Worm (Caenorhabditis elegans) whole organism, L4 larva: ENCODE data around the gene F35H8.2.

Experiments
- F37D6.2 ChIP-seq: sonication (generic microtip); optimal IDR thresholded peaks from 2 replicates; lab custom pipeline; 2016; ENCODE audit warnings: mild to moderate bottlenecking, missing genetic modification characterization, missing compliant biosample characterization
- F49E8.2 ChIP-seq: sonication (generic microtip); optimal IDR thresholded peaks from 2 replicates; lab custom pipeline; 2016; ENCODE audit warnings: missing compliant biosample characterization, mild to moderate bottlenecking, missing genetic modification characterization, borderline replicate concordance
- T26A8.4 ChIP-seq: fragments of 200-800 bp; sonication (Bioruptor generic); IDR thresholded peaks from 2 replicates; pipeline ENCODE4 v1.3.6; 2022; ENCODE audit warnings: missing genetic modification characterization, missing compliant biosample characterization
- Y105C5A.15 ChIP-seq: fragments of 200-800 bp; sonication (Bioruptor generic); IDR thresholded peaks from 2 replicates; pipeline ENCODE4 v1.3.6; 2022; ENCODE audit warnings: missing genetic modification characterization, missing compliant biosample characterization
- Y48G9A.11 ChIP-seq: fragments of 200-800 bp; sonication (Bioruptor generic); IDR thresholded peaks from 2 replicates; pipeline ENCODE4 v1.3.6; 2022; ENCODE audit warnings: missing genetic modification reagents, missing genetic modification characterization, missing compliant biosample characterization
- Y75B8A.6 ChIP-seq: fragments of 200-800 bp; sonication (Bioruptor generic); IDR thresholded peaks from 2 replicates; pipeline ENCODE4 v1.3.6; 2022; ENCODE audit warnings: missing genetic modification reagents, missing genetic modification characterization, missing compliant biosample characterization
- ZK337.2 ChIP-seq: fragments of 200-800 bp; sonication (Bioruptor generic); IDR thresholded peaks from 2 replicates; pipeline ENCODE4 v1.3.6; 2022; ENCODE audit warnings: missing genetic modification reagents, missing genetic modification characterization, missing compliant biosample characterization
- ZK546.5 ChIP-seq, 2 experiments: sonication (generic microtip); optimal IDR thresholded peaks; 2 replicates each; lab custom pipeline; 2017; ENCODE audit warnings: missing biosample characterization in 2 of 2, missing genetic modification characterization in 2 of 2
- arid-1 ChIP-seq: fragments of 200-800 bp; sonication (Bioruptor generic); conservative IDR thresholded peaks from 2 replicates; pipeline ENCODE4 v1.3.6; 2022; ENCODE audit warnings: missing genetic modification reagents, missing genetic modification characterization, missing compliant biosample characterization
- ceh-20 ChIP-seq: fragments of 200-800 bp; sonication (Bioruptor generic); IDR thresholded peaks from 2 replicates; pipeline ENCODE4 v1.3.6; 2022; ENCODE audit warnings: missing genetic modification reagents, missing genetic modification characterization, missing compliant biosample characterization
- ceh-28 ChIP-seq: fragments of 150-350 bp; optimal IDR thresholded peaks from 2 replicates; lab custom pipeline; 2014; ENCODE audit warnings: missing biosample characterization, missing genetic modification reagents, missing genetic modification characterization
- ceh-32 ChIP-seq: sonication (generic microtip); optimal IDR thresholded peaks from 2 replicates; lab custom pipeline; 2016; ENCODE audit warnings: mild to moderate bottlenecking, missing genetic modification characterization, missing compliant biosample characterization; ENCODE audit not compliant: poor library complexity
- ceh-44 ChIP-seq: fragments of 200-800 bp; sonication (Bioruptor generic); IDR thresholded peaks from 2 replicates; pipeline ENCODE4 v1.3.6; 2022; ENCODE audit warnings: missing genetic modification reagents, missing genetic modification characterization, missing compliant biosample characterization
- ceh-82 ChIP-seq: sonication (generic microtip); optimal IDR thresholded peaks from 2 replicates; lab custom pipeline; 2017; ENCODE audit warnings: missing biosample characterization, missing genetic modification characterization
- ces-1 ChIP-seq: fragments of 150-350 bp; sonication (generic microtip); optimal IDR thresholded peaks from 4 replicates; lab custom pipeline; 2014; ENCODE audit warnings: missing biosample characterization, missing genetic modification reagents, missing genetic modification characterization
- ctbp-1 ChIP-seq: fragments of 200-800 bp; sonication (Bioruptor generic); IDR thresholded peaks from 2 replicates; pipeline ENCODE4 v1.3.6; 2022; ENCODE audit warnings: missing genetic modification reagents, missing genetic modification characterization, missing compliant biosample characterization
- daf-16 ChIP-seq, 3 experiments: sonication (generic microtip); optimal IDR thresholded peaks; 2 replicates each; lab custom pipeline; 2016 to 2017; ENCODE audit warnings: missing genetic modification characterization in 3 of 3, missing genetic modification reagents in 3 of 3, mild to moderate bottlenecking in 2 of 3, missing compliant biosample characterization in 2 of 3, missing biosample characterization in 1 of 3, moderate library complexity in 1 of 3
- daf-19 ChIP-seq: fragments of 200-800 bp; sonication (Bioruptor generic); conservative IDR thresholded peaks from 2 replicates; pipeline ENCODE4 v1.3.6; 2022; ENCODE audit warnings: missing genetic modification characterization, missing compliant biosample characterization
- dmd-8 ChIP-seq: fragments of 200-800 bp; sonication (Bioruptor generic); IDR thresholded peaks from 2 replicates; pipeline ENCODE4 v1.3.6; 2022; ENCODE audit warnings: missing genetic modification characterization, missing compliant biosample characterization
- dmd-9 ChIP-seq: fragments of 200-800 bp; sonication (Bioruptor generic); IDR thresholded peaks from 2 replicates; pipeline ENCODE4 v1.3.6; 2022; ENCODE audit warnings: missing genetic modification reagents, missing genetic modification characterization, missing compliant biosample characterization
- dve-1 ChIP-seq: sonication (generic microtip); optimal IDR thresholded peaks from 2 replicates; lab custom pipeline; 2017; ENCODE audit warnings: antibody characterized with exemption, mild to moderate bottlenecking, missing genetic modification characterization, missing compliant biosample characterization; ENCODE audit not compliant: insufficient read depth
- egl-43 ChIP-seq: fragments of 200-800 bp; sonication (Bioruptor generic); IDR thresholded peaks from 2 replicates; pipeline ENCODE4 v1.3.6; 2022; ENCODE audit warnings: missing genetic modification reagents, missing genetic modification characterization, missing compliant biosample characterization
- fos-1 ChIP-seq: fragments of 150-350 bp; optimal IDR thresholded peaks from 2 replicates; lab custom pipeline; 2014; ENCODE audit warnings: missing biosample characterization, missing genetic modification characterization
- hmg-1.1 ChIP-seq: fragments of 200-800 bp; sonication (Bioruptor generic); IDR thresholded peaks from 2 replicates; pipeline ENCODE4 v1.3.6; 2022; ENCODE audit warnings: missing genetic modification reagents, missing genetic modification characterization, missing compliant biosample characterization
- lin-13 ChIP-seq: fragments of 150-350 bp; optimal IDR thresholded peaks from 2 replicates; lab custom pipeline; 2014; ENCODE audit warnings: missing biosample characterization, missing genetic modification reagents, missing genetic modification characterization
- lin-15B ChIP-seq: fragments of 150-350 bp; sonication (generic microtip); optimal IDR thresholded peaks from 3 replicates; lab custom pipeline; 2014; ENCODE audit warnings: missing biosample characterization, missing genetic modification characterization
- lin-39 ChIP-seq: fragments of 150-350 bp; optimal IDR thresholded peaks from 2 replicates; lab custom pipeline; 2014; ENCODE audit warnings: missing biosample characterization, missing genetic modification reagents, missing genetic modification characterization
- lir-3 ChIP-seq: sonication (generic microtip); optimal IDR thresholded peaks from 2 replicates; lab custom pipeline; 2016; ENCODE audit warnings: mild to moderate bottlenecking, missing genetic modification characterization, missing compliant biosample characterization
- madf-9 ChIP-seq: fragments of 200-800 bp; sonication (Bioruptor generic); conservative IDR thresholded peaks from 2 replicates; pipeline ENCODE4 v1.3.6; 2022; ENCODE audit warnings: missing genetic modification reagents, missing genetic modification characterization, missing compliant biosample characterization
- mdl-1 ChIP-seq, 2 experiments: fragments of 150-350 bp in 1 of 2; sonication (generic microtip) in 1 of 2; optimal IDR thresholded peaks; 2 replicates each; lab custom pipeline; 2014 to 2017; ENCODE audit warnings: missing biosample characterization in 2 of 2, missing genetic modification characterization in 2 of 2
- mdt-29 ChIP-seq: fragments of 200-800 bp; sonication (Bioruptor generic); IDR thresholded peaks from 2 replicates; pipeline ENCODE4 v1.3.6; 2022; ENCODE audit warnings: missing genetic modification reagents, missing genetic modification characterization, missing compliant biosample characterization
- mep-1 ChIP-seq: fragments of 150-350 bp; sonication (generic microtip); optimal IDR thresholded peaks from 3 replicates; lab custom pipeline; 2014; ENCODE audit warnings: missing biosample characterization, missing genetic modification characterization
- nhr-11 ChIP-seq: fragments of 150-350 bp; optimal IDR thresholded peaks from 2 replicates; lab custom pipeline; 2014; ENCODE audit warnings: missing biosample characterization, missing genetic modification characterization
- nhr-237 ChIP-seq: sonication (generic microtip); optimal IDR thresholded peaks from 2 replicates; lab custom pipeline; 2017; ENCODE audit warnings: missing biosample characterization, missing genetic modification characterization
- nhr-28 ChIP-seq: fragments of 150-350 bp; optimal IDR thresholded peaks from 2 replicates; lab custom pipeline; 2014; ENCODE audit warnings: missing biosample characterization, missing genetic modification characterization
- nhr-41 ChIP-seq: fragments of 200-800 bp; sonication (Bioruptor generic); IDR thresholded peaks from 2 replicates; pipeline ENCODE4 v1.3.6; 2022; ENCODE audit warnings: missing genetic modification reagents, missing genetic modification characterization, missing compliant biosample characterization
- nhr-48 ChIP-seq: sonication (generic microtip); optimal IDR thresholded peaks from 2 replicates; lab custom pipeline; 2016; ENCODE audit warnings: mild to moderate bottlenecking, missing genetic modification characterization, missing compliant biosample characterization
- nhr-6 ChIP-seq: fragments of 150-350 bp; optimal IDR thresholded peaks from 2 replicates; lab custom pipeline; 2014; ENCODE audit warnings: missing biosample characterization, missing genetic modification characterization
- nhr-77 ChIP-seq: fragments of 150-350 bp; optimal IDR thresholded peaks from 2 replicates; lab custom pipeline; 2014; ENCODE audit warnings: missing biosample characterization, missing genetic modification characterization
- php-3 ChIP-seq: fragments of 200-800 bp; sonication (Bioruptor generic); IDR thresholded peaks from 2 replicates; pipeline ENCODE4 v1.3.6; 2022; ENCODE audit warnings: missing genetic modification reagents, missing genetic modification characterization, missing compliant biosample characterization
- set-16 ChIP-seq: fragments of 200-800 bp; sonication (Bioruptor generic); IDR thresholded peaks from 2 replicates; pipeline ENCODE4 v1.3.6; 2022; ENCODE audit warnings: missing genetic modification reagents, missing genetic modification characterization, missing compliant biosample characterization
- skn-1 ChIP-seq: fragments of 150-350 bp; optimal IDR thresholded peaks from 2 replicates; lab custom pipeline; 2014; ENCODE audit warnings: missing biosample characterization, missing genetic modification characterization
- snpc-1.2 ChIP-seq: fragments of 200-800 bp; sonication (Bioruptor generic); IDR thresholded peaks from 2 replicates; pipeline ENCODE4 v1.3.6; 2022; ENCODE audit warnings: missing genetic modification reagents, missing genetic modification characterization, missing compliant biosample characterization
- spr-3 ChIP-seq: fragments of 200-800 bp; sonication (Bioruptor generic); optimal IDR thresholded peaks from 2 replicates; lab custom pipeline; 2018; ENCODE audit warnings: mild to moderate bottlenecking, missing genetic modification characterization, missing compliant biosample characterization
- tra-1 ChIP-seq: fragments of 200-800 bp; sonication (Bioruptor generic); IDR thresholded peaks from 2 replicates; pipeline ENCODE4 v1.3.6; 2022; ENCODE audit warnings: missing genetic modification reagents, missing genetic modification characterization, missing compliant biosample characterization
- unc-62 ChIP-seq, 3 experiments: fragments of 150-350 bp in 1 of 3; sonication (generic microtip); optimal IDR thresholded peaks in 2 of 3; peaks in 1 of 3; 1 replicate in 1 of 3; 2 replicates in 2 of 3; lab custom pipeline; 2014 to 2017; ENCODE audit warnings: missing biosample characterization in 3 of 3, missing genetic modification characterization in 3 of 3, missing genetic modification reagents in 3 of 3, missing genotype in 1 of 3
- zfp-2 ChIP-seq: sonication (generic microtip); optimal IDR thresholded peaks from 2 replicates; lab custom pipeline; 2016; ENCODE audit warnings: mild to moderate bottlenecking, missing genetic modification characterization, missing compliant biosample characterization
- zip-11 ChIP-seq: fragments of 200-800 bp; sonication (Bioruptor generic); IDR thresholded peaks from 2 replicates; pipeline ENCODE4 v1.3.6; 2022; ENCODE audit warnings: missing genetic modification characterization, missing compliant biosample characterization
- zip-2 ChIP-seq: fragments of 150-350 bp; optimal IDR thresholded peaks from 2 replicates; lab custom pipeline; 2014; ENCODE audit warnings: missing biosample characterization, missing genetic modification characterization
- ztf-7 ChIP-seq: fragments of 150-350 bp; optimal IDR thresholded peaks from 2 replicates; lab custom pipeline; 2014; ENCODE audit warnings: missing biosample characterization, missing genetic modification characterization

The F35H8.2 gene

ce11 chrII:9566045-9566444 is 10.7 kb downstream of the F35H8.2 start (continued):
- peak; percentile 68; the same call in 1 of the 2 replicates for TF ChIP-seq mdt-29
- peak; percentile 84 for TF ChIP-seq arid-1 (GFP tag; lab: Robert Waterston, UW)
- peak; percentile 82 for TF ChIP-seq hmg-1.1 (GFP tag; lab: Robert Waterston, UW)
- TF ChIP-seq ZK546.5 (tag; optimal IDR thresholded peaks at IDR 0.05; lab: Kevin White, UChicago): no peak
- TF ChIP-seq tra-1 (GFP tag; lab: Robert Waterston, UW): peak; percentile 91
- TF ChIP-seq daf-19 (GFP tag; lab: Robert Waterston, UW): no peak
- TF ChIP-seq T26A8.4 (GFP tag; lab: Robert Waterston, UW): peak; percentile 65; the same call in 1 of the 2 replicates
- TF ChIP-seq spr-3: peak; percentile 71
- TF ChIP-seq daf-16 (GFP tag; optimal IDR thresholded peaks at IDR 0.05; lab: Kevin White, UChicago): peak in 1 of 2 experiments; percentile 79
- peak; percentile 45 for TF ChIP-seq daf-16 (tag; optimal IDR thresholded peaks at IDR 0.05; lab: Kevin White, UChicago)
- peak; percentile 96 for TF ChIP-seq egl-43 (GFP tag; lab: Robert Waterston, UW)
- TF ChIP-seq nhr-237 (tag; lab: Kevin White, UChicago): no peak
- peak; percentile 29 for TF ChIP-seq ztf-7
- TF ChIP-seq nhr-28 (tag; lab: Kevin White, UChicago): peak; percentile 29
- TF ChIP-seq nhr-77 (tag; lab: Kevin White, UChicago): no peak
- TF ChIP-seq php-3: peak; percentile 69; the same call in 1 of the 2 replicates
- peak; percentile 90 for TF ChIP-seq Y48G9A.11
- no peak for TF ChIP-seq ceh-82
- TF ChIP-seq zip-2: no peak
- no peak for TF ChIP-seq ceh-32 (tag; lab: Kevin White, UChicago)
- TF ChIP-seq Y75B8A.6 (GFP tag; lab: Robert Waterston, UW): peak; percentile 72; the same call in 1 of the 2 replicates
- TF ChIP-seq snpc-1.2 (GFP tag; lab: Robert Waterston, UW): peak; percentile 73
- TF ChIP-seq nhr-41: peak; percentile 82; the same call in 1 of the 2 replicates
- no peak for TF ChIP-seq ceh-28 (tag; lab: Kevin White, UChicago)
- peak; percentile 14 for TF ChIP-seq nhr-6
- peak; percentile 70 for TF ChIP-seq ZK337.2 (GFP tag; lab: Robert Waterston, UW)
- no peak for TF ChIP-seq fos-1 (tag; lab: Kevin White, UChicago)
- peak; percentile 1 for TF ChIP-seq F49E8.2
- TF ChIP-seq ceh-20 (GFP tag; lab: Robert Waterston, UW): peak; percentile 76; the same call in 1 of the 2 replicates
- peak; percentile 78 for TF ChIP-seq ctbp-1 (GFP tag; lab: Robert Waterston, UW)
- TF ChIP-seq set-16 (GFP tag; lab: Robert Waterston, UW): peak; percentile 20; the same call in 1 of the 2 replicates
- no peak for TF ChIP-seq mdl-1 (tag; optimal IDR thresholded peaks at IDR 0.05; lab: Kevin White, UChicago)
- no peak for TF ChIP-seq lin-15B (tag; lab: Kevin White, UChicago)
- TF ChIP-seq dve-1 (tag; lab: Kevin White, UChicago): peak; percentile 41
- no peak for TF ChIP-seq lir-3 (tag; lab: Kevin White, UChicago)
- TF ChIP-seq ces-1 (GFP tag; lab: Kevin White, UChicago): no peak
- peak; percentile 93 for TF ChIP-seq dmd-8 (GFP tag; lab: Robert Waterston, UW)
- 0 out of 2 replicates have a peak, but pooled peaks have one; percentile 46 for TF ChIP-seq ceh-44 (GFP tag; lab: Robert Waterston, UW)
- TF ChIP-seq unc-62 (GFP tag; optimal IDR thresholded peaks at IDR 0.05 in 1 of 2; lab: Kevin White, UChicago): no peak
- TF ChIP-seq unc-62 (tag; optimal IDR thresholded peaks at IDR 0.05; lab: Kevin White, UChicago): no peak
- TF ChIP-seq F37D6.2 (tag; lab: Kevin White, UChicago): no peak
- peak; percentile 71 for TF ChIP-seq nhr-11
- TF ChIP-seq skn-1 (tag; lab: Kevin White, UChicago): no peak
- TF ChIP-seq nhr-48 (tag; lab: Kevin White, UChicago): peak; percentile 62
- peak; percentile 64 for TF ChIP-seq mep-1
- peak; percentile 57; the same call in 1 of the 2 replicates for TF ChIP-seq dmd-9 (GFP tag; lab: Robert Waterston, UW)
- peak; percentile 79; the same call in 1 of the 2 replicates for TF ChIP-seq Y105C5A.15 (GFP tag; lab: Robert Waterston, UW)
- TF ChIP-seq zip-11: 0 out of 2 replicates have a peak, but pooled peaks have one; percentile 42
- TF ChIP-seq lin-13 (GFP tag; lab: Kevin White, UChicago): peak; percentile 5
- TF ChIP-seq madf-9 (GFP tag; lab: Robert Waterston, UW): peak; percentile 80
- TF ChIP-seq zfp-2 (tag; lab: Kevin White, UChicago): no peak
- TF ChIP-seq lin-39 (tag; lab: Kevin White, UChicago): no peak
